Fruit fly (Drosophila melanogaster) whole organism, prepupa: ENCODE data around the gene CG12995.
A peak's percentile ranks its signal among the peaks of the same experiment; 100 is the strongest.

Source experiments
- Blimp-1 ChIP-seq: fragments of 200-800 bp; sonication (Bioruptor generic); optimal IDR thresholded peaks from 3 replicates; lab custom pipeline; 2017; ENCODE audit warnings: missing biosample characterization, missing genetic modification characterization, mild to moderate bottlenecking, moderate library complexity, missing genetic modification reagents
- CG11762 ChIP-seq: fragments of 200-800 bp; sonication (Bioruptor generic); optimal IDR thresholded peaks from 3 replicates; lab custom pipeline; 2016; ENCODE audit warnings: missing biosample characterization, missing genetic modification characterization; ENCODE audit not compliant: insufficient read depth
- CG11902 ChIP-seq: fragments of 200-800 bp; sonication (Bioruptor generic); optimal IDR thresholded peaks from 3 replicates; lab custom pipeline; 2016; ENCODE audit warnings: missing biosample characterization, missing genetic modification characterization
- CG15336 ChIP-seq: fragments of 200-800 bp; sonication (Bioruptor generic); IDR thresholded peaks from 2 replicates; pipeline ENCODE4 v1.3.6; 2022; ENCODE audit warnings: missing biosample characterization, missing genetic modification characterization
- CG16779 ChIP-seq: fragments of 200-800 bp; sonication (Bioruptor generic); optimal IDR thresholded peaks from 3 replicates; lab custom pipeline; 2017; ENCODE audit warnings: missing biosample characterization, mild to moderate bottlenecking, missing genetic modification characterization
- CG3032 ChIP-seq: fragments of 200-800 bp; optimal IDR thresholded peaks from 2 replicates; lab custom pipeline; 2019; ENCODE audit warnings: missing biosample characterization, mild to moderate bottlenecking, missing genetic modification characterization, moderate library complexity
- CG32006 ChIP-seq: fragments of 200-800 bp; sonication (Bioruptor generic); optimal IDR thresholded peaks from 3 replicates; lab custom pipeline; 2017; ENCODE audit warnings: missing biosample characterization, mild to moderate bottlenecking, missing genetic modification characterization
- CG34406 ChIP-seq: fragments of 200-800 bp; sonication (Bioruptor generic); optimal IDR thresholded peaks from 3 replicates; lab custom pipeline; 2016; ENCODE audit warnings: missing biosample characterization, missing genetic modification characterization
- CG4318 ChIP-seq: fragments of 200-800 bp; sonication (Bioruptor generic); optimal IDR thresholded peaks from 3 replicates; lab custom pipeline; 2017; ENCODE audit warnings: missing biosample characterization, mild to moderate bottlenecking, missing genetic modification characterization
- CG6163 ChIP-seq: fragments of 200-800 bp; sonication (Bioruptor generic); IDR thresholded peaks from 3 replicates; pipeline ENCODE4 v1.3.6; 2022; ENCODE audit warnings: missing biosample characterization, missing genetic modification characterization
- CG6276 ChIP-seq: fragments of 200-800 bp; sonication (Bioruptor generic); optimal IDR thresholded peaks from 2 replicates; lab custom pipeline; 2017; ENCODE audit warnings: missing biosample characterization, mild to moderate bottlenecking, missing genetic modification characterization
- CG6792 ChIP-seq: fragments of 200-800 bp; sonication (Bioruptor generic); optimal IDR thresholded peaks from 3 replicates; lab custom pipeline; 2016; ENCODE audit warnings: missing biosample characterization, missing genetic modification characterization
- CG6808 ChIP-seq: fragments of 200-800 bp; sonication (Bioruptor generic); optimal IDR thresholded peaks from 3 replicates; lab custom pipeline; 2017; ENCODE audit warnings: missing biosample characterization, missing genetic modification characterization, mild to moderate bottlenecking, moderate library complexity, missing genetic modification reagents
- CG6854 ChIP-seq: fragments of 200-800 bp; sonication (Bioruptor generic); optimal IDR thresholded peaks from 2 replicates; lab custom pipeline; 2017; ENCODE audit warnings: missing biosample characterization, mild to moderate bottlenecking, missing genetic modification characterization
- CG7368 ChIP-seq: fragments of 200-800 bp; sonication (Bioruptor generic); optimal IDR thresholded peaks from 3 replicates; lab custom pipeline; 2016; ENCODE audit warnings: missing biosample characterization, missing genetic modification characterization
- CG8319 ChIP-seq: fragments of 200-800 bp; sonication (Bioruptor generic); optimal IDR thresholded peaks from 3 replicates; lab custom pipeline; 2016; ENCODE audit warnings: missing biosample characterization, missing genetic modification characterization
- CG8632 ChIP-seq: fragments of 200-800 bp; sonication (Bioruptor generic); optimal IDR thresholded peaks from 3 replicates; lab custom pipeline; 2016; ENCODE audit warnings: missing biosample characterization, missing genetic modification characterization
- CG9139 ChIP-seq: fragments of 200-800 bp; sonication (Bioruptor generic); optimal IDR thresholded peaks from 3 replicates; lab custom pipeline; 2017; ENCODE audit warnings: missing biosample characterization, mild to moderate bottlenecking, missing genetic modification characterization
- Eip75B ChIP-seq: fragments of 200-800 bp; sonication (Bioruptor generic); optimal IDR thresholded peaks from 3 replicates; lab custom pipeline; 2016; ENCODE audit warnings: missing biosample characterization, missing genetic modification characterization
- Eip78C ChIP-seq: fragments of 200-800 bp; sonication (Bioruptor generic); peaks from one replicate; lab custom pipeline; 2016; ENCODE audit warnings: missing biosample characterization, missing genetic modification characterization
- Eip93F ChIP-seq: fragments of 200-800 bp; sonication (Bioruptor generic); optimal IDR thresholded peaks from 2 replicates; lab custom pipeline; 2016; ENCODE audit warnings: missing biosample characterization, mild to moderate bottlenecking, missing genetic modification characterization
- Ets21C ChIP-seq: fragments of 200-800 bp; sonication (Bioruptor generic); optimal IDR thresholded peaks from 3 replicates; lab custom pipeline; 2016; ENCODE audit warnings: missing biosample characterization, missing genetic modification characterization
- Gug ChIP-seq: fragments of 200-800 bp; sonication (Bioruptor generic); IDR thresholded peaks from 2 replicates; pipeline ENCODE4 v1.3.6; 2022; ENCODE audit warnings: missing biosample characterization, missing genetic modification characterization
- Hr38 ChIP-seq: sonication (Bioruptor generic); optimal IDR thresholded peaks from 2 replicates; lab custom pipeline; 2016; ENCODE audit warnings: missing biosample characterization, missing genetic modification characterization
- Hr39 ChIP-seq: fragments of 200-800 bp; sonication (Bioruptor generic); optimal IDR thresholded peaks from 2 replicates; lab custom pipeline; 2016; ENCODE audit warnings: missing biosample characterization, missing genetic modification characterization
- Lpt ChIP-seq: fragments of 200-800 bp; sonication (Bioruptor generic); optimal IDR thresholded peaks from 3 replicates; lab custom pipeline; 2016; ENCODE audit warnings: missing biosample characterization, missing genetic modification characterization
- Met ChIP-seq: fragments of 200-800 bp; sonication (Bioruptor generic); optimal IDR thresholded peaks from 3 replicates; lab custom pipeline; 2016; ENCODE audit warnings: missing biosample characterization, missing genetic modification characterization
- OdsH ChIP-seq: fragments of 200-800 bp; sonication (Bioruptor generic); optimal IDR thresholded peaks from 3 replicates; lab custom pipeline; 2016; ENCODE audit warnings: missing biosample characterization, missing genetic modification characterization
- Smox ChIP-seq: fragments of 200-800 bp; sonication (Bioruptor generic); optimal IDR thresholded peaks from 3 replicates; lab custom pipeline; 2016; ENCODE audit warnings: missing biosample characterization, missing genetic modification characterization
- Sox14 ChIP-seq: fragments of 200-800 bp; sonication (Bioruptor generic); optimal IDR thresholded peaks from 3 replicates; lab custom pipeline; 2016; ENCODE audit warnings: missing biosample characterization, missing genetic modification characterization
- achi ChIP-seq: fragments of 200-800 bp; sonication (Bioruptor generic); optimal IDR thresholded peaks from 3 replicates; lab custom pipeline; 2016; ENCODE audit warnings: missing biosample characterization, missing genetic modification characterization
- acj6 ChIP-seq: fragments of 200-800 bp; sonication (Bioruptor generic); optimal IDR thresholded peaks from 3 replicates; lab custom pipeline; 2016; ENCODE audit warnings: missing biosample characterization, missing genetic modification characterization
- cyc ChIP-seq: fragments of 200-800 bp; sonication (Bioruptor generic); optimal IDR thresholded peaks from 3 replicates; lab custom pipeline; 2016; ENCODE audit warnings: missing biosample characterization, missing genetic modification characterization
- dac ChIP-seq: fragments of 200-800 bp; sonication (Bioruptor generic); optimal IDR thresholded peaks from 2 replicates; lab custom pipeline; 2017; ENCODE audit warnings: missing biosample characterization, mild to moderate bottlenecking, missing genetic modification characterization
- dsx ChIP-seq: fragments of 200-800 bp; optimal IDR thresholded peaks from 3 replicates; lab custom pipeline; 2019; ENCODE audit warnings: missing biosample characterization, mild to moderate bottlenecking, missing genetic modification characterization, moderate library complexity; ENCODE audit not compliant: poor library complexity, severe bottlenecking
- eg ChIP-seq: fragments of 200-800 bp; sonication (Bioruptor generic); IDR thresholded peaks from 3 replicates; pipeline ENCODE4 v1.3.6; 2022; ENCODE audit warnings: missing biosample characterization, missing genetic modification characterization
- fd59A ChIP-seq: fragments of 200-800 bp; sonication (Bioruptor generic); optimal IDR thresholded peaks from 2 replicates; lab custom pipeline; 2017; ENCODE audit warnings: missing biosample characterization, mild to moderate bottlenecking, missing genetic modification characterization, missing genetic modification reagents
- fd85E ChIP-seq: fragments of 200-800 bp; sonication (Bioruptor generic); optimal IDR thresholded peaks from 3 replicates; lab custom pipeline; 2016; ENCODE audit warnings: missing biosample characterization, missing genetic modification characterization
- fkh ChIP-seq: fragments of 200-800 bp; sonication (Bioruptor generic); optimal IDR thresholded peaks from 3 replicates; lab custom pipeline; 2017; ENCODE audit warnings: missing biosample characterization, mild to moderate bottlenecking, missing genetic modification characterization, moderate library complexity
- lz ChIP-seq: fragments of 200-800 bp; sonication (Bioruptor generic); optimal IDR thresholded peaks from 3 replicates; lab custom pipeline; 2016; ENCODE audit warnings: missing biosample characterization, missing genetic modification characterization
- net ChIP-seq: fragments of 200-800 bp; sonication (Bioruptor generic); optimal IDR thresholded peaks from 3 replicates; lab custom pipeline; 2016; ENCODE audit warnings: missing biosample characterization, missing genetic modification characterization
- salr ChIP-seq, 2 experiments: fragments of 200-800 bp; sonication (Bioruptor generic); optimal IDR thresholded peaks; 3 replicates each; lab custom pipeline; 2016 to 2018; ENCODE audit warnings: missing biosample characterization in 2 of 2, missing genetic modification characterization in 2 of 2, mild to moderate bottlenecking in 1 of 2
- spab ChIP-seq: fragments of 200-800 bp; sonication (Bioruptor generic); optimal IDR thresholded peaks from 2 replicates; lab custom pipeline; 2017; ENCODE audit warnings: missing biosample characterization, mild to moderate bottlenecking, missing genetic modification characterization, missing genetic modification reagents
- ss ChIP-seq, 2 experiments: fragments of 200-800 bp; sonication (Bioruptor generic); optimal IDR thresholded peaks; 2 replicates in 1 of 2; 3 replicates in 1 of 2; lab custom pipeline; 2017 to 2018; ENCODE audit warnings: mild to moderate bottlenecking in 2 of 2, missing biosample characterization in 2 of 2, missing genetic modification characterization in 2 of 2, moderate library complexity in 1 of 2
- svp ChIP-seq: fragments of 200-800 bp; sonication (Bioruptor generic); peaks from one replicate; lab custom pipeline; 2016; ENCODE audit warnings: missing biosample characterization, missing genetic modification characterization
- vri ChIP-seq: fragments of 200-800 bp; sonication (Bioruptor generic); optimal IDR thresholded peaks from 3 replicates; lab custom pipeline; 2016; ENCODE audit warnings: missing biosample characterization, mild to moderate bottlenecking, missing genetic modification characterization

CG12995 gene

DNA sequence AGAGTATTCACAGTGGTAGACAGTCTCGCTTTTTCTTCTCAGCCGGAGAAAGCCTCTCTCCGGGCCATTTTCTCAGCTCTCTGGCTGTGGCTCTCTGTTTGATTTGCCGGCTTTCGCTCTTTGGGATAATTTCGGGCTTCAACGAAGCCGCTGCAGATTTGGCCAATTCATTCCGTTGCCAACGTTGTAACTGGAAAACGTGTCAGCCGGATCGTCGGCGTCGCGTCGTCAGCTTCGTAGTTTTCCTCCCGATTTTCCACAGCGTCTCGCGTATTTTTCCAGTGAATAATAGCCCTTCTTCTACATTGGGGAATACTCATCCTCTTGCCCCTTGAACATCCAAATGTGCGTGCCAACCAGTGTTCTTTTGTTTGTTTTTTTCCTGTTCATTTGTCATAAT, 22.8 kb upstream of the CG12995 start, which contains the start of gene f:
TSS of gene f (plus strand) at position 301 of the 400 bp plus-strand sequence.
- TF ChIP-seq Blimp-1 (no peak), eg (GFP tag; lab: Robert Waterston, UW) (0 out of 3 replicates have a peak, but pooled peaks have one; percentile 16)
- TF ChIP-seq, all 60 proteins: peak for 1

DNA sequence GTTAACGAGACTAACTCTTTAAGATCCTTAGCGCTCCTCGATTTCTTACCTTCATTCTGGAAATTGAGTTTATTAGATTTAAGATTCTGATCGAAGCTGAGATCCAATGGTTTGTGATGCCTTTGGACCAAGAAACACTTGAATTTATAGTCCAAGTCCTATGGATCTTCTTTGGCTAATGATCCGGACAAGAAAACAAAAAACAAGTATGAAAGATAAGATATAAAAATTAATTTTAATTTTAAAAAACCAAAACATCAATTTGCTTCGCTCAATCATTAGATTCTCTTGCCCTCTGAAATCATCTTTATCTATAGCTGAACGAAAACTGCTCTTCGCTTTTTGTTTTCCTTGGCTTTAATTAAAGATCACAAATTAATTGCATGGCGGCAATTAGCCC, 21.1 kb upstream of the CG12995 start, which contains the start of gene CG10597:
TSS of gene CG10597 (minus strand) at position 101 of the 400 bp plus-strand sequence.
- TF ChIP-seq fd85E (no peak), CG4318 (GFP tag; lab: Kevin White, UChicago) (no peak), CG15336 (GFP tag; lab: Robert Waterston, UW) (no peak), CG8632 (GFP tag; lab: Kevin White, UChicago) (no peak), dsx (no peak), CG32006 (no peak), Eip78C (GFP tag; lab: Kevin White, UChicago) (no peak), salr (GFP tag; optimal IDR thresholded peaks at IDR 0.05; lab: Kevin White, UChicago) (no peak), CG9139 (no peak), lz (GFP tag; lab: Kevin White, UChicago) (no peak), CG6854 (GFP tag; lab: Kevin White, UChicago) (no peak), Sox14 (no peak), Blimp-1 (no peak), Ets21C (no peak), dac (GFP tag; lab: Kevin White, UChicago) (no peak), svp (GFP tag; lab: Kevin White, UChicago) (no peak), CG3032 (no peak), eg (GFP tag; lab: Robert Waterston, UW) (no peak), acj6 (GFP tag; lab: Kevin White, UChicago) (no peak)
- TF ChIP-seq, all 60 proteins: peak for 0

DNA sequence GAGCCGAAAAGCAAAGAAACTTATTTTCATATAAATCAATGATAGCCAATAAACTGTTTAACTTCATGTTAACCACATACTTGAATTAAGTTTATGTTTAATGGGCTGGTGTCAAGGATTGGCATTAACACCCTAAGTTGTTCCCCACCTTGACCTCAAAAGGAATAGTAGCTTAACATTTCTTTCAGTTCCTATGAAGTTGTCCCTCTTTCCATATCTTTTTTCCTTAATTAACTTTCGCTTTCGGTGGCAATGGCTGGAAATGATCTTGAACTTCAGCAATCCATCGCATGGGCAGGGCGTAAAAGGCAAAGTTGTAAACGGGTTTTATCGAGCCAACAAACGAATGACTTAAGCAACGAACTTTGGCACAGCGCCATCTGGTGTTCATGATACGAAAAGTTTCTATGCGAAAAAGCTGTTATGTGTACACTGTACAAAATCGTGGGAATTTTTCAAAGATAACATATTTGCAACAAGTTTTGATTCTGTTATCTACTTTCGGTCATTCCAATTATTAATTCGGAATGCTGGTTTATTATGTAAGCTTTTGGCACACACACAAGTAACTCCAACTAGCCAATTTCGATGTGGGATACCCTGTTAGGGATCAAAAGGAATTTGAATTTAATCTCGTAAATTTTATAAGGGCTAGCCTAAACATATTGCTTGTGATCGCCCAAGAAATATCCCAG, 19.8 kb upstream of the CG12995 start:
- TF ChIP-seq Blimp-1 (peak; percentile 97), Eip78C (GFP tag; lab: Kevin White, UChicago) (peak; percentile 83), CG6808 (GFP tag; lab: Kevin White, UChicago) (no peak), cyc (no peak), CG8319 (no peak), eg (GFP tag; lab: Robert Waterston, UW) (no peak), Met (GFP tag; lab: Kevin White, UChicago) (peak; percentile 59), Hr38 (GFP tag; lab: Kevin White, UChicago) (no peak), CG8632 (GFP tag; lab: Kevin White, UChicago) (no peak), CG7368 (GFP tag; lab: Kevin White, UChicago) (no peak), Lpt (peak; percentile 40), Eip93F (GFP tag; lab: Kevin White, UChicago) (no peak), CG34406 (GFP tag; lab: Kevin White, UChicago) (peak; percentile 31), svp (GFP tag; lab: Kevin White, UChicago) (peak; percentile 74), achi (GFP tag; lab: Kevin White, UChicago) (peak; percentile 45), CG6276 (GFP tag; lab: Kevin White, UChicago) (no peak), CG32006 (peak; percentile 74), salr (GFP tag; optimal IDR thresholded peaks at IDR 0.05; lab: Kevin White, UChicago) (no peak), fkh (GFP tag; lab: Kevin White, UChicago) (no peak), CG16779 (no peak), vri (GFP tag; lab: Kevin White, UChicago) (no peak), net (GFP tag; lab: Kevin White, UChicago) (no peak), dac (GFP tag; lab: Kevin White, UChicago) (peak; percentile 37), Gug (GFP tag; lab: Robert Waterston, UW) (no peak), CG9139 (no peak), CG6163 (GFP tag; lab: Robert Waterston, UW) (no peak), ss (GFP tag; optimal IDR thresholded peaks at IDR 0.05; lab: Kevin White, UChicago) (peak in 1 of 2 experiments; percentile 29), CG6792 (GFP tag; lab: Kevin White, UChicago) (peak; percentile 17), Smox (peak; percentile 54), Sox14 (peak; percentile 54), spab (GFP tag; lab: Kevin White, UChicago) (no peak), CG11762 (GFP tag; lab: Kevin White, UChicago) (no peak), fd59A (GFP tag; lab: Kevin White, UChicago) (peak; percentile 33), Hr39 (GFP tag; lab: Kevin White, UChicago) (peak; percentile 64), OdsH (peak; percentile 57), CG11902 (GFP tag; lab: Kevin White, UChicago) (no peak), Eip75B (GFP tag; lab: Kevin White, UChicago) (no peak)
